In the genomic region with DNA sequence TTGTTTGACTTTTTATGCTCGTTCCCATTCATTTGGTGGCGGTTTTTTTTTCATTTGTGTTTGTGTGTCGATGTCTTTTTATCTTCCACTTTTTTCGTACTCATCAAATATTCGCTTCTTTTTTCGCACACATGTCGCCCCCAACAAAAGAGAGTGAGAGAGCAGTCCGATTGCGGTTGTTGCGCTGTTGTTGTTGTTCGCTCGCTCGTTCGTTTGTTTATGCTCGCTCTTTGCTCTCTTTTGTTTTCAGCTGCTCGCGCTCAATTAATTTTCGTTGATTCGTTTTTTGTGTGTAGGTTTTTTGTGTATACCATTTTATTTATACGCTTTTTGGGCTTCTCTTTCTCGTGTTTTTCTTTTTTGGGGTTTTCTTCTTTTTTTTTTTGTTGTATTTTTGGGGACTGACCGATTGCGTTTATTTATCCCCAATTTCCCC, we compare ENCODE assay signal across 2 fruit fly cellular contexts.
TF ChIP-seq lines count a peak whose summit lies in the region.

No protein-coding gene starts in this region.

TF ChIP-seq in whole organism, embryonic, 481 proteins besides CTCF, POLR2A, EP300 and RAD21 (continued from another document):
- no peak for TF ChIP-seq CG3281 (GFP tag; optimal IDR thresholded peaks at IDR 0.05; lab: Kevin White, UChicago)
- TF ChIP-seq sqz (GFP tag; optimal IDR thresholded peaks at IDR 0.05; lab: Kevin White, UChicago) = peak; percentile 100
- peak; percentile 28; the same call in 1 of the 3 replicates for TF ChIP-seq Doc3 (GFP tag; IDR thresholded peaks at IDR 0.05; lab: Robert Waterston, UW; ENCODE audit: partially characterized antibody)
- TF ChIP-seq CG34224 (GFP tag; IDR thresholded peaks at IDR 0.05; lab: Robert Waterston, UW; ENCODE audit: partially characterized antibody) = peak; percentile 42; the same call in 2 of the 3 replicates
- TF ChIP-seq Rfx (GFP tag; IDR thresholded peaks at IDR 0.05; lab: Robert Waterston, UW) = peak; percentile 22; the same call in 1 of the 2 replicates
- peak; percentile 47; the same call in 1 of the 4 replicates for TF ChIP-seq Dll (GFP tag; IDR thresholded peaks at IDR 0.05; lab: Robert Waterston, UW; ENCODE audit: partially characterized antibody)
- TF ChIP-seq nmo (GFP tag; optimal IDR thresholded peaks at IDR 0.05; lab: Kevin White, UChicago) = no peak
- peak; percentile 87 for TF ChIP-seq lbe (GFP tag; optimal IDR thresholded peaks at IDR 0.05; lab: Kevin White, UChicago)
- 0 out of 2 replicates have a peak, but pooled peaks have one; percentile 32 for TF ChIP-seq sna (GFP tag; IDR thresholded peaks at IDR 0.05; lab: Robert Waterston, UW; ENCODE audit: partially characterized antibody)
- TF ChIP-seq Ssrp (tag; optimal IDR thresholded peaks at IDR 0.05; lab: Kevin White, UChicago) = no peak
- TF ChIP-seq Atf6 (GFP tag; IDR thresholded peaks at IDR 0.05; lab: Robert Waterston, UW) = peak; percentile 17; the same call in 1 of the 2 replicates
- no peak for TF ChIP-seq CG4404 (GFP tag; IDR thresholded peaks at IDR 0.05; lab: Robert Waterston, UW)
- TF ChIP-seq D (optimal IDR thresholded peaks at IDR 0.05; lab: Kevin White, UChicago) = no peak
- TF ChIP-seq D (GFP tag; optimal IDR thresholded peaks at IDR 0.05; lab: Kevin White, UChicago) = no peak
- TF ChIP-seq CoRest (tag; optimal IDR thresholded peaks at IDR 0.05; lab: Kevin White, UChicago) = no peak
- peak; percentile 41 for TF ChIP-seq CG17568 (GFP tag; optimal IDR thresholded peaks at IDR 0.05; lab: Kevin White, UChicago)
- TF ChIP-seq Dfd (GFP tag; optimal IDR thresholded peaks at IDR 0.05; lab: Kevin White, UChicago) = no peak
- no peak for TF ChIP-seq Mad (GFP tag; optimal IDR thresholded peaks at IDR 0.05; lab: Kevin White, UChicago)
- no peak for TF ChIP-seq Doc2 (GFP tag; IDR thresholded peaks at IDR 0.05; lab: Robert Waterston, UW)
- TF ChIP-seq CG4360 (GFP tag; IDR thresholded peaks at IDR 0.05; lab: Robert Waterston, UW) = peak; percentile 97
- TF ChIP-seq wdn (GFP tag; IDR thresholded peaks at IDR 0.05; lab: Robert Waterston, UW) = no peak
- no peak for TF ChIP-seq crol (GFP tag; IDR thresholded peaks at IDR 0.05; lab: Robert Waterston, UW)
- no peak for TF ChIP-seq CG2120 (GFP tag; optimal IDR thresholded peaks at IDR 0.05; lab: Kevin White, UChicago)
- no peak for TF ChIP-seq HLHmδ (GFP tag; optimal IDR thresholded peaks at IDR 0.05; lab: Kevin White, UChicago)
- no peak for TF ChIP-seq CG11695 (GFP tag; IDR thresholded peaks at IDR 0.05; lab: Robert Waterston, UW)
- no peak for TF ChIP-seq CG10462 (GFP tag; optimal IDR thresholded peaks at IDR 0.05; lab: Kevin White, UChicago)
- TF ChIP-seq crc (GFP tag; optimal IDR thresholded peaks at IDR 0.05; lab: Kevin White, UChicago) = no peak
- TF ChIP-seq CG2712 (tag; optimal IDR thresholded peaks at IDR 0.05; lab: Kevin White, UChicago) = peak; percentile 5
- peak; percentile 43; the same call in 1 of the 2 replicates for TF ChIP-seq seq (GFP tag; IDR thresholded peaks at IDR 0.05; lab: Robert Waterston, UW)
- TF ChIP-seq zfh2 (GFP tag; optimal IDR thresholded peaks at IDR 0.05; lab: Kevin White, UChicago) = no peak
- peak; percentile 96 for TF ChIP-seq CG32767 (GFP tag; IDR thresholded peaks at IDR 0.05; lab: Robert Waterston, UW)
- TF ChIP-seq CG9797 (GFP tag; optimal IDR thresholded peaks at IDR 0.05; lab: Kevin White, UChicago) = no peak
- TF ChIP-seq CG3163 (GFP tag; optimal IDR thresholded peaks at IDR 0.05; lab: Kevin White, UChicago) = peak; percentile 98
- no peak for TF ChIP-seq CG2129 (GFP tag; IDR thresholded peaks at IDR 0.05; lab: Robert Waterston, UW; ENCODE audit: partially characterized antibody)
- TF ChIP-seq unc-4 (GFP tag; IDR thresholded peaks at IDR 0.05; lab: Robert Waterston, UW; ENCODE audit: partially characterized antibody) = peak; percentile 31; the same call in 1 of the 2 replicates
- TF ChIP-seq Dip3 (GFP tag; optimal IDR thresholded peaks at IDR 0.05; lab: Kevin White, UChicago) = no peak
- no peak for TF ChIP-seq CG12659 (GFP tag; optimal IDR thresholded peaks at IDR 0.05; lab: Kevin White, UChicago)
- TF ChIP-seq wor (GFP tag; IDR thresholded peaks at IDR 0.05; lab: Robert Waterston, UW) = no peak
- peak; percentile 69 for TF ChIP-seq Deaf1 (tag; optimal IDR thresholded peaks at IDR 0.05; lab: Kevin White, UChicago)
- peak; percentile 82; the same call in 2 of the 4 replicates for TF ChIP-seq chinmo (GFP tag; IDR thresholded peaks at IDR 0.05; lab: Robert Waterston, UW; ENCODE audit: partially characterized antibody)
- no peak for TF ChIP-seq ara (GFP tag; IDR thresholded peaks at IDR 0.05; lab: Robert Waterston, UW)
- TF ChIP-seq cg (GFP tag; optimal IDR thresholded peaks at IDR 0.05; lab: Kevin White, UChicago) = peak; percentile 74
- 0 out of 3 replicates have a peak, but pooled peaks have one; percentile 34 for TF ChIP-seq CG34422 (GFP tag; IDR thresholded peaks at IDR 0.05; lab: Robert Waterston, UW)
- peak; percentile 67 for TF ChIP-seq Drgx (GFP tag; IDR thresholded peaks at IDR 0.05; lab: Robert Waterston, UW)
- TF ChIP-seq rib (GFP tag; IDR thresholded peaks at IDR 0.05; lab: Robert Waterston, UW) = peak; percentile 44; the same call in 1 of the 2 replicates
- no peak for TF ChIP-seq CG16813 (GFP tag; IDR thresholded peaks at IDR 0.05; lab: Robert Waterston, UW; ENCODE audit: partially characterized antibody)
- peak in 1 of 2 experiments; percentile 56 for TF ChIP-seq bsh (GFP tag; optimal IDR thresholded peaks at IDR 0.05; lab: Kevin White, UChicago)
- no peak for TF ChIP-seq CG17361 (GFP tag; IDR thresholded peaks at IDR 0.05; lab: Robert Waterston, UW)
- TF ChIP-seq D19A (tag; optimal IDR thresholded peaks at IDR 0.05; lab: Kevin White, UChicago) = peak; percentile 7
- no peak for TF ChIP-seq CHES-1-like (GFP tag; optimal IDR thresholded peaks at IDR 0.05; lab: Kevin White, UChicago)
- no peak for TF ChIP-seq ro (GFP tag; IDR thresholded peaks at IDR 0.05; lab: Robert Waterston, UW)

TF ChIP-seq in whole organism, prepupa, 60 proteins besides CTCF, POLR2A, EP300 and RAD21 (continued from another document):
- TF ChIP-seq CG6276 (GFP tag; optimal IDR thresholded peaks at IDR 0.05; lab: Kevin White, UChicago) (peak; percentile 75), acj6 (GFP tag; optimal IDR thresholded peaks at IDR 0.05; lab: Kevin White, UChicago) (no peak), CG8632 (GFP tag; optimal IDR thresholded peaks at IDR 0.05; lab: Kevin White, UChicago) (no peak), cyc (GFP tag; optimal IDR thresholded peaks at IDR 0.05; lab: Kevin White, UChicago) (no peak), spab (GFP tag; optimal IDR thresholded peaks at IDR 0.05; lab: Kevin White, UChicago) (no peak), CG4318 (GFP tag; optimal IDR thresholded peaks at IDR 0.05; lab: Kevin White, UChicago) (no peak), eg (GFP tag; IDR thresholded peaks at IDR 0.05; lab: Robert Waterston, UW) (peak; percentile 84), CG11902 (GFP tag; optimal IDR thresholded peaks at IDR 0.05; lab: Kevin White, UChicago) (no peak), pdm3 (GFP tag; optimal IDR thresholded peaks at IDR 0.05; lab: Kevin White, UChicago) (no peak), vri (GFP tag; optimal IDR thresholded peaks at IDR 0.05; lab: Kevin White, UChicago) (peak; percentile 21), Hr38 (GFP tag; optimal IDR thresholded peaks at IDR 0.05; lab: Kevin White, UChicago) (no peak), CG8119 (GFP tag; IDR thresholded peaks at IDR 0.05; lab: Robert Waterston, UW) (peak; percentile 73), Sox14 (GFP tag; optimal IDR thresholded peaks at IDR 0.05; lab: Kevin White, UChicago) (no peak), CG15336 (GFP tag; IDR thresholded peaks at IDR 0.05; lab: Robert Waterston, UW) (peak; percentile 61; the same call in 1 of the 2 replicates), svp (GFP tag; lab: Kevin White, UChicago) (no peak), CG9139 (GFP tag; optimal IDR thresholded peaks at IDR 0.05; lab: Kevin White, UChicago) (peak; percentile 59), Gug (GFP tag; IDR thresholded peaks at IDR 0.05; lab: Robert Waterston, UW) (no peak), Lpt (GFP tag; optimal IDR thresholded peaks at IDR 0.05; lab: Kevin White, UChicago) (peak; percentile 29), CG6854 (GFP tag; optimal IDR thresholded peaks at IDR 0.05; lab: Kevin White, UChicago) (peak; percentile 60), CG32006 (GFP tag; optimal IDR thresholded peaks at IDR 0.05; lab: Kevin White, UChicago) (no peak)
